Fruit fly (Drosophila melanogaster): ENCODE data around the gene Tlk.

Tlk gene

dm6 chrX:3762441-3762840, 42.6 kb downstream of the Tlk start:
- TF ChIP-seq CG34367 (tag; optimal IDR thresholded peaks at IDR 0.05) (no peak), CG32121 (GFP tag; IDR thresholded peaks at IDR 0.05) (no peak), EcR (GFP tag; optimal IDR thresholded peaks at IDR 0.05) (no peak), Snoo (tag; optimal IDR thresholded peaks at IDR 0.05) (no peak), Ets98B (GFP tag; IDR thresholded peaks at IDR 0.05) (no peak), Pif1A (GFP tag; optimal IDR thresholded peaks at IDR 0.05) (no peak), CG17806 (tag; optimal IDR thresholded peaks at IDR 0.05) (no peak), Pif1B (GFP tag; optimal IDR thresholded peaks at IDR 0.05) (no peak), CG14655 (GFP tag; optimal IDR thresholded peaks at IDR 0.05) (no peak), CG10348 (GFP tag; IDR thresholded peaks at IDR 0.05) (no peak), rn (GFP tag; IDR thresholded peaks at IDR 0.05) (no peak), CG8159 (tag; optimal IDR thresholded peaks at IDR 0.05) (no peak), gl (tag; optimal IDR thresholded peaks at IDR 0.05) (no peak), CG13204 (GFP tag; optimal IDR thresholded peaks at IDR 0.05) (no peak)

- TF ChIP-seq gl (tag; optimal IDR thresholded peaks at IDR 0.05) (no peak), fd96Ca (GFP tag; IDR thresholded peaks at IDR 0.05) (no peak), CG8159 (tag; optimal IDR thresholded peaks at IDR 0.05) (no peak), EcR (GFP tag; optimal IDR thresholded peaks at IDR 0.05) (no peak), CG10348 (GFP tag; IDR thresholded peaks at IDR 0.05) (no peak), CG4496 (GFP tag; IDR thresholded peaks at IDR 0.05) (no peak), CG32121 (GFP tag; IDR thresholded peaks at IDR 0.05) (no peak), CG8301 (tag; optimal IDR thresholded peaks at IDR 0.05) (no peak), CG12605 (GFP tag; IDR thresholded peaks at IDR 0.05) (no peak)
Observed at dm6 chrX:3762914-3763489, 43.2 kb downstream of the Tlk start.

- TF ChIP-seq CG8159 (tag; optimal IDR thresholded peaks at IDR 0.05) (no peak), CG12605 (GFP tag; IDR thresholded peaks at IDR 0.05) (no peak), CG14655 (GFP tag; optimal IDR thresholded peaks at IDR 0.05) (no peak), gl (tag; optimal IDR thresholded peaks at IDR 0.05) (no peak), Pif1A (GFP tag; optimal IDR thresholded peaks at IDR 0.05) (no peak)
Observed at dm6 chrX:3764223-3764622, 44.4 kb downstream of the Tlk start.

- TF ChIP-seq D1 (tag; optimal IDR thresholded peaks at IDR 0.05) (no peak), CG32121 (GFP tag; IDR thresholded peaks at IDR 0.05) (no peak), EcR (GFP tag; optimal IDR thresholded peaks at IDR 0.05) (no peak), Pif1B (GFP tag; optimal IDR thresholded peaks at IDR 0.05) (no peak), CG10348 (GFP tag; IDR thresholded peaks at IDR 0.05) (no peak), rn (GFP tag; IDR thresholded peaks at IDR 0.05) (no peak)
Observed at dm6 chrX:3767085-3767484, 47.3 kb downstream of the Tlk start.

dm6 chrX:3768202-3768601, 48.4 kb downstream of the Tlk start:
- TF ChIP-seq CG8301 (tag; optimal IDR thresholded peaks at IDR 0.05) (no peak), Pif1B (GFP tag; optimal IDR thresholded peaks at IDR 0.05) (peak; percentile 15), Pif1A (GFP tag; optimal IDR thresholded peaks at IDR 0.05) (peak; percentile 41), CG10348 (GFP tag; IDR thresholded peaks at IDR 0.05) (no peak), CG13204 (GFP tag; optimal IDR thresholded peaks at IDR 0.05) (no peak), CG17806 (tag; optimal IDR thresholded peaks at IDR 0.05) (peak; percentile 38), EcR (GFP tag; optimal IDR thresholded peaks at IDR 0.05) (no peak), CG34367 (tag; optimal IDR thresholded peaks at IDR 0.05) (no peak), CG14655 (GFP tag; optimal IDR thresholded peaks at IDR 0.05) (peak; percentile 21), Ets98B (GFP tag; IDR thresholded peaks at IDR 0.05) (no peak; the same call in 1 of the 2 replicates), CG15710 (tag; optimal IDR thresholded peaks at IDR 0.05) (peak; percentile 19), CG8159 (tag; optimal IDR thresholded peaks at IDR 0.05) (peak; percentile 40), rn (GFP tag; IDR thresholded peaks at IDR 0.05) (no peak), CG4496 (GFP tag; IDR thresholded peaks at IDR 0.05) (0 out of 3 replicates have a peak, but pooled peaks have one; percentile 42), CG12605 (GFP tag; IDR thresholded peaks at IDR 0.05) (no peak), D1 (tag; optimal IDR thresholded peaks at IDR 0.05) (no peak), gl (tag; optimal IDR thresholded peaks at IDR 0.05) (no peak), CG32121 (GFP tag; IDR thresholded peaks at IDR 0.05) (peak; percentile 37; the same call in 1 of the 2 replicates), fd96Ca (GFP tag; IDR thresholded peaks at IDR 0.05) (no peak), CG9948 (tag; optimal IDR thresholded peaks at IDR 0.05) (peak; percentile 24), Snoo (tag; optimal IDR thresholded peaks at IDR 0.05) (no peak)

dm6 chrX:3772434-3772810, 52.6 kb downstream of the Tlk start:
- TF ChIP-seq gl (tag; optimal IDR thresholded peaks at IDR 0.05) (no peak), Pif1A (GFP tag; optimal IDR thresholded peaks at IDR 0.05) (no peak), CG9948 (tag; optimal IDR thresholded peaks at IDR 0.05) (no peak), CG12605 (GFP tag; IDR thresholded peaks at IDR 0.05) (no peak), rn (GFP tag; IDR thresholded peaks at IDR 0.05) (no peak), Ets98B (GFP tag; IDR thresholded peaks at IDR 0.05) (no peak), CG14655 (GFP tag; optimal IDR thresholded peaks at IDR 0.05) (no peak), CG4496 (GFP tag; IDR thresholded peaks at IDR 0.05) (no peak), CG13204 (GFP tag; optimal IDR thresholded peaks at IDR 0.05) (no peak), CG17806 (tag; optimal IDR thresholded peaks at IDR 0.05) (no peak), EcR (GFP tag; optimal IDR thresholded peaks at IDR 0.05) (no peak), Snoo (tag; optimal IDR thresholded peaks at IDR 0.05) (no peak)

All from whole organism, pupa.